Worm (Caenorhabditis elegans) whole organism, L4/young adult: ENCODE measurements around the gene hmt-1.

Experiments
- dao-5 ChIP-seq: sonication (generic microtip); optimal IDR thresholded peaks from 2 replicates; lab custom pipeline; 2016; ENCODE audit warnings: missing genotype, missing genetic modification characterization, moderate library complexity, missing compliant biosample characterization
- him-1 ChIP-seq: sonication (generic microtip); optimal IDR thresholded peaks from 2 replicates; lab custom pipeline; 2016; ENCODE audit warnings: missing genotype, missing genetic modification reagents, missing genetic modification characterization, missing compliant biosample characterization

DNA sequence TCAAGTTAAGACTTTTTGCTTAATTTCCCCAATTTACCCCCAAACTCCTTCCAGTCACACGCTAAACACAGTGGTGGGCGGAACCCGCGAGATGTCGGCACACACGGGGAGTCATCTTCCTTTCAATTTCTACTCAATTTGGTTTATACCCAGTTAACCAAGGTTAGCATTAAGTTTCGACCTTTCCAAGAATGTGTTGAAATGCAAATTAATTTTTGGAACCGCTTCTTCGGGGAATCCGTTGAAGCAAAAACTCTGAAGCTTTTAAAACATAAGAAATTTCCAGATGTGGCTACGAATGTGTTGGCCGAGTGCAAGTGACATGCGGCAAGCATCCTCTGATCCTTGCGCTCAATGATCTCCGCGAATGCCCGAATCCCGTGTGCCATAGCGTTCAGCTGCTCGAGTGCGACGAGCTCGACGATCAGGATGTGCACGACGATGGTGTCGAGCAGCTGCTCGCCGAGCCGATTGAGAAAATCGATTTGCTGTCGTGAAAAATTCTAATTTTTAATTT is 8.8 kb downstream of the hmt-1 start:
- no peak for TF ChIP-seq him-1
- no peak for TF ChIP-seq dao-5 (tag; lab: Kevin White, UChicago)
